Worm (Caenorhabditis elegans): ENCODE data around the gene dhs-6.

Gene dhs-6

ce11 chrII:5577060-5577459, 42.1 kb downstream of the dhs-6 start (continued):
- TF ChIP-seq lin-29 (GFP tag; IDR thresholded peaks at IDR 0.05), result no peak
- peak; percentile 90 for TF ChIP-seq egl-43 (GFP tag; IDR thresholded peaks at IDR 0.05)
- 0 out of 2 replicates have a peak, but pooled peaks have one; percentile 71 for TF ChIP-seq dmd-8 (GFP tag; IDR thresholded peaks at IDR 0.05)

ce11 chrII:5574925-5575324, 44.2 kb downstream of the dhs-6 start:
- TF ChIP-seq hif-1 (tag; optimal IDR thresholded peaks at IDR 0.05) (no peak), tag-97 (GFP tag; IDR thresholded peaks at IDR 0.05) (no peak), duxl-1 (tag; optimal IDR thresholded peaks at IDR 0.05; ENCODE audit: poor library complexity) (no peak), dpl-1 (GFP tag; optimal IDR thresholded peaks at IDR 0.05) (no peak), tra-1 (GFP tag; IDR thresholded peaks at IDR 0.05) (peak; percentile 21; the same call in 1 of the 2 replicates), zfp-3 (GFP tag; conservative IDR thresholded peaks at IDR 0.05) (peak; percentile 83; the same call in 1 of the 2 replicates), daf-19 (GFP tag; conservative IDR thresholded peaks at IDR 0.05) (no peak), F49E8.2 (tag; optimal IDR thresholded peaks at IDR 0.05; ENCODE audit: borderline replicate concordance) (no peak), Y48G9A.11 (GFP tag; IDR thresholded peaks at IDR 0.05) (no peak), arid-1 (GFP tag; conservative IDR thresholded peaks at IDR 0.05) (no peak), ZK337.2 (GFP tag; IDR thresholded peaks at IDR 0.05) (no peak), daf-8 (GFP tag; IDR thresholded peaks at IDR 0.05) (no peak), lin-15B (tag; optimal IDR thresholded peaks at IDR 0.05) (no peak), lsy-2 (tag; optimal IDR thresholded peaks at IDR 0.05) (peak in 1 of 2 experiments; percentile 30), hlh-11 (tag; optimal IDR thresholded peaks at IDR 0.05) (no peak), ceh-82 (tag; optimal IDR thresholded peaks at IDR 0.05) (no peak), unc-62 (GFP tag; optimal IDR thresholded peaks at IDR 0.05 in 1 of 2) (no peak), unc-62 (tag; optimal IDR thresholded peaks at IDR 0.05) (no peak), skn-1 (tag; optimal IDR thresholded peaks at IDR 0.05) (no peak), unc-130 (GFP tag; optimal IDR thresholded peaks at IDR 0.05) (no peak), daf-12 (tag; optimal IDR thresholded peaks at IDR 0.05) (no peak), Y5F2A.4 (GFP tag; optimal IDR thresholded peaks at IDR 0.05) (no peak), lir-3 (tag; optimal IDR thresholded peaks at IDR 0.05) (no peak), mxl-3 (GFP tag; optimal IDR thresholded peaks at IDR 0.05) (no peak), nhr-48 (tag; optimal IDR thresholded peaks at IDR 0.05) (no peak), gei-8 (GFP tag; optimal IDR thresholded peaks at IDR 0.05) (no peak), lin-1 (GFP tag; IDR thresholded peaks at IDR 0.05) (no peak), ctbp-1 (GFP tag; IDR thresholded peaks at IDR 0.05) (0 out of 2 replicates have a peak, but pooled peaks have one; percentile 15), zip-11 (GFP tag; IDR thresholded peaks at IDR 0.05) (no peak), nhr-10 (tag; optimal IDR thresholded peaks at IDR 0.05) (no peak), lin-13 (GFP tag; optimal IDR thresholded peaks at IDR 0.05) (no peak), nhr-76 (tag; optimal IDR thresholded peaks at IDR 0.05) (no peak), lim-7 (GFP tag; IDR thresholded peaks at IDR 0.05) (no peak), dmd-8 (GFP tag; IDR thresholded peaks at IDR 0.05) (no peak), ceh-32 (tag; optimal IDR thresholded peaks at IDR 0.05; ENCODE audit: poor library complexity) (no peak), mep-1 (tag; optimal IDR thresholded peaks at IDR 0.05) (peak; percentile 42), jun-1 (tag; optimal IDR thresholded peaks at IDR 0.05) (no peak), fos-1 (tag; optimal IDR thresholded peaks at IDR 0.05) (no peak), nhr-77 (tag; optimal IDR thresholded peaks at IDR 0.05) (no peak), daf-16 (GFP tag; optimal IDR thresholded peaks at IDR 0.05) (peak in 1 of 2 experiments; percentile 24), daf-16 (tag; optimal IDR thresholded peaks at IDR 0.05) (no peak), nhr-11 (tag; optimal IDR thresholded peaks at IDR 0.05) (no peak), ztf-11 (tag; optimal IDR thresholded peaks at IDR 0.05) (no peak), unc-39 (tag; optimal IDR thresholded peaks at IDR 0.05) (no peak), F10B5.3 (tag; optimal IDR thresholded peaks at IDR 0.05) (no peak), vab-7 (GFP tag; IDR thresholded peaks at IDR 0.05) (no peak), ztf-7 (tag; optimal IDR thresholded peaks at IDR 0.05) (no peak), ces-1 (GFP tag; optimal IDR thresholded peaks at IDR 0.05) (no peak), nhr-41 (GFP tag; IDR thresholded peaks at IDR 0.05) (no peak)
